Worm (Caenorhabditis elegans) whole organism, late embryonic: Measurements from ENCODE around the gene F39F10.4.
A peak's percentile ranks its signal among the peaks of the same experiment; 100 is the strongest.

Source experiments
- K02D7.2 ChIP-seq: sonication (generic microtip); optimal IDR thresholded peaks from 2 replicates; lab custom pipeline; 2017; ENCODE audit warnings: mild to moderate bottlenecking, missing genetic modification characterization, missing compliant biosample characterization
- K09A11.1 ChIP-seq: sonication (generic microtip); optimal IDR thresholded peaks from 2 replicates; lab custom pipeline; 2017; ENCODE audit warnings: antibody characterized with exemption, mild to moderate bottlenecking, missing genetic modification characterization, missing compliant biosample characterization; ENCODE audit not compliant: insufficient read depth
- T23F11.4 ChIP-seq: fragments of 200-800 bp; sonication (Bioruptor generic); optimal IDR thresholded peaks from 2 replicates; lab custom pipeline; 2018; ENCODE audit warnings: mild to moderate bottlenecking, missing genetic modification characterization, missing compliant biosample characterization
- Y22D7AL.16 ChIP-seq: sonication (generic microtip); optimal IDR thresholded peaks from 2 replicates; lab custom pipeline; 2016; ENCODE audit warnings: missing genetic modification characterization, missing compliant biosample characterization
- ahr-1 ChIP-seq: sonication (generic microtip); optimal IDR thresholded peaks from 2 replicates; lab custom pipeline; 2016; ENCODE audit warnings: missing genetic modification characterization, missing compliant biosample characterization
- ceh-14 ChIP-seq: sonication (generic microtip); optimal IDR thresholded peaks from 2 replicates; lab custom pipeline; 2016; ENCODE audit warnings: missing genotype, missing genetic modification characterization, missing compliant biosample characterization
- ceh-18 ChIP-seq: sonication (generic microtip); optimal IDR thresholded peaks from 2 replicates; lab custom pipeline; 2016; ENCODE audit warnings: missing genetic modification characterization, missing compliant biosample characterization
- ceh-19 ChIP-seq: fragments of 200-800 bp; sonication (Bioruptor generic); optimal IDR thresholded peaks from 2 replicates; lab custom pipeline; 2018; ENCODE audit warnings: mild to moderate bottlenecking, missing genetic modification characterization, missing compliant biosample characterization
- ceh-24 ChIP-seq: sonication (generic microtip); optimal IDR thresholded peaks from 2 replicates; lab custom pipeline; 2016; ENCODE audit warnings: mild to moderate bottlenecking, missing genetic modification characterization, missing compliant biosample characterization
- ceh-30 ChIP-seq: fragments of 150-350 bp; optimal IDR thresholded peaks from 2 replicates; lab custom pipeline; 2014; ENCODE audit warnings: missing biosample characterization, missing genetic modification characterization
- ceh-34 ChIP-seq: sonication (generic microtip); optimal IDR thresholded peaks from 2 replicates; lab custom pipeline; 2016; ENCODE audit warnings: mild to moderate bottlenecking, missing genetic modification characterization, missing compliant biosample characterization
- ceh-45 ChIP-seq: fragments of 200-800 bp; sonication (Bioruptor generic); IDR thresholded peaks from 2 replicates; pipeline ENCODE4 v1.3.6; 2022; ENCODE audit warnings: missing genetic modification reagents, missing genetic modification characterization, missing compliant biosample characterization
- ceh-48 ChIP-seq: sonication (generic microtip); optimal IDR thresholded peaks from 2 replicates; lab custom pipeline; 2016; ENCODE audit warnings: missing genetic modification characterization, inconsistent platforms, missing compliant biosample characterization
- ceh-6 ChIP-seq: fragments of 200-800 bp; sonication (Bioruptor generic); optimal IDR thresholded peaks from 2 replicates; lab custom pipeline; 2018; ENCODE audit warnings: mild to moderate bottlenecking, missing genetic modification characterization, missing compliant biosample characterization
- ceh-9 ChIP-seq: sonication (generic microtip); optimal IDR thresholded peaks from 2 replicates; lab custom pipeline; 2016; ENCODE audit warnings: mild to moderate bottlenecking, missing genetic modification characterization, inconsistent platforms, missing compliant biosample characterization
- che-1 ChIP-seq: sonication (generic microtip); optimal IDR thresholded peaks from 2 replicates; lab custom pipeline; 2016; ENCODE audit warnings: mild to moderate bottlenecking, missing genetic modification characterization, missing compliant biosample characterization
- elt-4 ChIP-seq: sonication (generic microtip); optimal IDR thresholded peaks from 2 replicates; lab custom pipeline; 2016; ENCODE audit warnings: missing genetic modification characterization, missing compliant biosample characterization
- eyg-1 ChIP-seq: sonication (generic microtip); optimal IDR thresholded peaks from 2 replicates; lab custom pipeline; 2016; ENCODE audit warnings: missing genotype, missing genetic modification characterization, missing compliant biosample characterization
- fkh-10 ChIP-seq: fragments of 150-350 bp; optimal IDR thresholded peaks from 2 replicates; lab custom pipeline; 2014; ENCODE audit warnings: missing biosample characterization, missing genetic modification reagents, missing genetic modification characterization
- gmeb-2 ChIP-seq: sonication (generic microtip); optimal IDR thresholded peaks from 2 replicates; lab custom pipeline; 2016; ENCODE audit warnings: missing genetic modification characterization, inconsistent platforms, missing compliant biosample characterization
- hlh-15 ChIP-seq: sonication (generic microtip); optimal IDR thresholded peaks from 2 replicates; lab custom pipeline; 2016; ENCODE audit warnings: missing genetic modification characterization, missing compliant biosample characterization
- hlh-30 ChIP-seq: sonication (generic microtip); optimal IDR thresholded peaks from 2 replicates; lab custom pipeline; 2017; ENCODE audit warnings: antibody characterized with exemption, missing genetic modification characterization, missing compliant biosample characterization; ENCODE audit not compliant: insufficient read depth
- hlh-6 ChIP-seq: sonication (generic microtip); optimal IDR thresholded peaks from 2 replicates; lab custom pipeline; 2016; ENCODE audit warnings: missing genotype, missing genetic modification characterization, missing compliant biosample characterization
- hlh-8 ChIP-seq: sonication (generic microtip); optimal IDR thresholded peaks from 2 replicates; lab custom pipeline; 2016; ENCODE audit warnings: missing genotype, missing genetic modification characterization, missing compliant biosample characterization
- madf-2 ChIP-seq: sonication (generic microtip); optimal IDR thresholded peaks from 2 replicates; lab custom pipeline; 2017; ENCODE audit warnings: missing genetic modification characterization, missing compliant biosample characterization
- nhr-11 ChIP-seq: fragments of 150-350 bp; optimal IDR thresholded peaks from 2 replicates; lab custom pipeline; 2014; ENCODE audit warnings: missing biosample characterization, missing genetic modification characterization
- npax-4 ChIP-seq: sonication (generic microtip); optimal IDR thresholded peaks from 2 replicates; lab custom pipeline; 2016; ENCODE audit warnings: missing genetic modification characterization, missing compliant biosample characterization
- odd-2 ChIP-seq: sonication (generic microtip); optimal IDR thresholded peaks from 2 replicates; lab custom pipeline; 2017; ENCODE audit warnings: antibody characterized with exemption, mild to moderate bottlenecking, missing genetic modification characterization, missing compliant biosample characterization
- pag-3 ChIP-seq: sonication (generic microtip); optimal IDR thresholded peaks from 2 replicates; lab custom pipeline; 2016; ENCODE audit warnings: missing compliant biosample characterization, missing genetic modification characterization, borderline replicate concordance
- pha-2 ChIP-seq: sonication (generic microtip); optimal IDR thresholded peaks from 2 replicates; lab custom pipeline; 2017; ENCODE audit warnings: mild to moderate bottlenecking, missing genetic modification characterization, missing compliant biosample characterization
- pha-4 ChIP-seq: fragments of 150-350 bp; optimal IDR thresholded peaks from 2 replicates; lab custom pipeline; 2018; ENCODE audit warnings: missing biosample characterization, missing genetic modification reagents, missing genetic modification characterization
- pqm-1 ChIP-seq: sonication (generic microtip); optimal IDR thresholded peaks from 2 replicates; lab custom pipeline; 2016; ENCODE audit warnings: missing genetic modification characterization, missing compliant biosample characterization
- pros-1 ChIP-seq: fragments of 150-350 bp; optimal IDR thresholded peaks from 2 replicates; lab custom pipeline; 2014; ENCODE audit warnings: missing biosample characterization, missing genetic modification reagents, missing genetic modification characterization
- ref-2 ChIP-seq: sonication (generic microtip); optimal IDR thresholded peaks from 2 replicates; lab custom pipeline; 2016; ENCODE audit warnings: missing genetic modification characterization, missing compliant biosample characterization
- rnt-1 ChIP-seq: sonication (generic microtip); optimal IDR thresholded peaks from 2 replicates; lab custom pipeline; 2016; ENCODE audit warnings: missing genetic modification characterization, missing compliant biosample characterization
- sdc-2 ChIP-seq: sonication (generic microtip); optimal IDR thresholded peaks from 2 replicates; lab custom pipeline; 2016; ENCODE audit warnings: missing genotype, missing genetic modification characterization, missing compliant biosample characterization
- sox-2 ChIP-seq: fragments of 200-800 bp; sonication (Bioruptor generic); IDR thresholded peaks from 2 replicates; pipeline ENCODE4 v1.3.6; 2022; ENCODE audit warnings: missing genetic modification reagents, missing genetic modification characterization, missing compliant biosample characterization
- sox-4 ChIP-seq: sonication (generic microtip); optimal IDR thresholded peaks from 2 replicates; lab custom pipeline; 2017; ENCODE audit warnings: mild to moderate bottlenecking, missing genetic modification characterization, inconsistent platforms, missing compliant biosample characterization
- syd-9 ChIP-seq: sonication (generic microtip); optimal IDR thresholded peaks from 2 replicates; lab custom pipeline; 2016; ENCODE audit warnings: mild to moderate bottlenecking, missing genetic modification characterization, moderate library complexity, missing compliant biosample characterization
- unc-42 ChIP-seq: sonication (generic microtip); optimal IDR thresholded peaks from 2 replicates; lab custom pipeline; 2016; ENCODE audit warnings: missing genotype, missing genetic modification characterization, missing compliant biosample characterization
- ztf-16 ChIP-seq: sonication (generic microtip); optimal IDR thresholded peaks from 2 replicates; lab custom pipeline; 2017; ENCODE audit warnings: missing genetic modification characterization, missing compliant biosample characterization

The F39F10.4 gene

DNA sequence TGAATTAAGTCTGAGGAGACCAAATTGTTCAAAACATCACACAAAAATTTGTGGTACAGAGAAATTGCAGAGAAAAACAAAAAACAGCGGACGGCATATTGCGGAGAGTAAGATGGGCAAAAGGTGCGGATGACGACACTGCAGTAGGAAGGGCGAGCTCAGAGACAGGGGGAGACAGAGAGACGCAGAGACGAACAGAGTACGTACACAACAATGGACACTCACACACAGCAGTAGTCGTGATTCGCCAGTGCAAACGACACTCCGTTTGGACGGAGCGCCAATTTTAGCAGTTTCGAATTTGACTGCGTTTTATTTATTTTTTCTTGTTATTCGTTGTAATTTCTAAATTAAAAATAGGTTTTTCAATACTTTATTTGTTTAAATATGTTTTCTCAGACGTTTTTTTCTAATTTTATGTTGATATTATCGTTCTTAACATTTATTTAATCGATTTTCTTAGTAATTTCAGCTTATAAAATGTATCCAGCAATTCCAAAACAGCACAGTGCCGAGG, 31.0 kb downstream of the F39F10.4 start, which contains the start of gene T20F7.1 (continued):
- TF ChIP-seq K09A11.1 (tag; lab: Kevin White, UChicago) (no peak), pqm-1 (tag; lab: Kevin White, UChicago) (no peak), sdc-2 (tag; lab: Kevin White, UChicago) (peak; percentile 74), eyg-1 (tag; lab: Kevin White, UChicago) (no peak), madf-2 (no peak), odd-2 (tag; lab: Kevin White, UChicago) (no peak), ztf-16 (no peak), elt-4 (tag; lab: Kevin White, UChicago) (no peak), hlh-8 (tag; lab: Kevin White, UChicago) (no peak), ceh-6 (no peak), npax-4 (tag; lab: Kevin White, UChicago) (no peak), ceh-18 (tag; lab: Kevin White, UChicago) (peak; percentile 52), ceh-34 (tag; lab: Kevin White, UChicago) (peak; percentile 22), ceh-24 (tag; lab: Kevin White, UChicago) (no peak), unc-42 (tag; lab: Kevin White, UChicago) (peak; percentile 30)
- TF ChIP-seq, all 69 proteins: peak for 14

DNA sequence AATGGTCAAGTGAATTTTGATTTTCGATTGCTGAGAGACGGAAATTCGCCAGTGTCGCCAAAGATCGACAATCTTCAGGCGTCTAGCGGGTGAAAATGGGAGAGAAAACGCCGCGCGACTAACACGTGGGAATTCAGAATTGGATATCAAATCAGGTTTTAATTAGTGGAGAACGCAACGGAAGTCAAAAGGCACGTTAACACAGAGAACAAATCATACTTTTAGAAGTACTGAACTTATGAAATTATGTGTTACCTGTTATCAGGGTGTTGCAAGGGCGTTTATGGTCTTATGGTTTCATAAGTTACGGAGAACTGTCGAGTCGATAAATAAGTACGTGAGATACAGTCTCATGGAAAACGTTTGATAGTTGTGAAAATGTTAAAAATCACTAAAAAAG, 32.2 kb downstream of the F39F10.4 start:
- TF ChIP-seq ceh-19 (no peak), hlh-15 (tag; lab: Kevin White, UChicago) (no peak), ceh-14 (tag; lab: Kevin White, UChicago) (no peak), che-1 (tag; lab: Kevin White, UChicago) (no peak), ceh-45 (no peak), nhr-11 (no peak), hlh-30 (no peak), Y22D7AL.16 (tag; lab: Kevin White, UChicago) (no peak), ceh-48 (tag; lab: Kevin White, UChicago) (no peak), pag-3 (tag; lab: Kevin White, UChicago) (no peak), syd-9 (tag; lab: Kevin White, UChicago) (no peak), T23F11.4 (GFP tag; lab: Kevin White, UChicago) (no peak), ahr-1 (tag; lab: Kevin White, UChicago) (no peak), pha-2 (tag; lab: Kevin White, UChicago) (no peak), sox-4 (no peak), gmeb-2 (tag; lab: Kevin White, UChicago) (no peak), ceh-24 (tag; lab: Kevin White, UChicago) (no peak)
- TF ChIP-seq, all 69 proteins: peak for 0

DNA sequence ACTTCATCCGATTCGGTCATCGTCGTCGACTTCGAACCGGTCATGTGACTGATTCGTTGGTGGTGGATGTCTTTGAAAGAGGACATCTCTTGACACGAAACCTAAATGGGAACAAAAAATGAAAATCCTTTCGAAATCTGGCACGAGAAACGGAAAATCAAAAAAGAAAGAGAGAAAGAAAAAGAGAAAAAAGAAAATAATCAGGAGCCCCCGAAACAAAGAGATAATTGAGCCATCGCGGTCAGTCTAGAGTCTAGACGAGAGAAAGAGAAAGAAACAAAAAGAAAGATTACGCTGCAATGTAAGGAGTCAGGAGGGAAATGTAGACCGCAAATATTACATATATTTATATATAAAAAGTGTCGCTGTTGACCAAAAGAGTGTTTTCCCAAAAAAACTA, 34.6 kb downstream of the F39F10.4 start, which contains the start of gene aakg-2:
Gene aakg-2, minus strand, starts transcription at position 101 of the 400 bp plus-strand sequence.
- no peak for TF ChIP-seq rnt-1 (tag; lab: Kevin White, UChicago)
- TF ChIP-seq ceh-30 = no peak
- no peak for TF ChIP-seq ceh-6
- no peak for TF ChIP-seq sox-2 (GFP tag; lab: Robert Waterston, UW)
- TF ChIP-seq ceh-9 (tag; lab: Kevin White, UChicago) = no peak
- no peak for TF ChIP-seq ref-2 (tag; lab: Kevin White, UChicago)
- no peak for TF ChIP-seq K02D7.2 (tag; lab: Kevin White, UChicago)
- no peak for TF ChIP-seq che-1 (tag; lab: Kevin White, UChicago)
- TF ChIP-seq pha-4 (tag; lab: Kevin White, UChicago) = no peak
- TF ChIP-seq pag-3 (tag; lab: Kevin White, UChicago) = no peak
- TF ChIP-seq pha-2 (tag; lab: Kevin White, UChicago) = no peak
- no peak for TF ChIP-seq pros-1 (tag; lab: Kevin White, UChicago)
- TF ChIP-seq ceh-14 (tag; lab: Kevin White, UChicago) = no peak
- no peak for TF ChIP-seq ahr-1 (tag; lab: Kevin White, UChicago)
- no peak for TF ChIP-seq T23F11.4 (GFP tag; lab: Kevin White, UChicago)
- TF ChIP-seq sox-4 = no peak
- no peak for TF ChIP-seq ztf-16
- no peak for TF ChIP-seq hlh-6 (tag; lab: Kevin White, UChicago)
- no peak for TF ChIP-seq fkh-10 (GFP tag; lab: Kevin White, UChicago)
- TF ChIP-seq ceh-34 (tag; lab: Kevin White, UChicago) = no peak
